Fruit fly (Drosophila melanogaster): ENCODE data around the gene Rpn3.
A peak's percentile ranks its signal among the peaks of the same experiment; 100 is the strongest.

The Rpn3 gene

DNA sequence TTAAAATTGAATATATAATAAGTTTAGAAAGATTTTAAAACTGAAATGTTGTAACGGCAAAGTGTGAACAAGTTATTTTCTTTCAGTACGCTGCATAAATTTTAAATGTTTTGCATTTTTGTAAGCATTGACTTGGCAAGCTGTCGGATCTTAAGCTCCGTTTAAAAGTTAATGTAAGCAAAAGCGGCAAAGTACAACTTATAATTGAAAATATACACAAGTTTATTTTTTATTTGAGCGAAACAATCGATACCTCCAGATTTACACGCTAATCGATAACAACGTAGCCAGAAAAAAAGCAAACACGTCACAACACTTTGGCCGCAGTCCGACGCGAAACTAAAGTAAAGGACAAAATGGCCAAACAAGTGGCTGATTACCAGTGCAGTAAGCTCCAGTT, 10.0 kb upstream of the Rpn3 start, which contains the start of gene Catsup (continued):
- TF ChIP-seq sim (GFP tag; IDR thresholded peaks at IDR 0.05) (no peak), CG9932 (GFP tag; IDR thresholded peaks at IDR 0.05) (no peak), CG13624 (GFP tag; optimal IDR thresholded peaks at IDR 0.05) (no peak), Taf1 (GFP tag; IDR thresholded peaks at IDR 0.05) (no peak), Usf (GFP tag; optimal IDR thresholded peaks at IDR 0.05) (no peak), Gug (GFP tag; IDR thresholded peaks at IDR 0.05) (no peak), HmgZ (tag; optimal IDR thresholded peaks at IDR 0.05) (peak; percentile 12), CG12942 (GFP tag; optimal IDR thresholded peaks at IDR 0.05) (no peak), HmgD (GFP tag; optimal IDR thresholded peaks at IDR 0.05) (no peak), CG1647 (GFP tag; optimal IDR thresholded peaks at IDR 0.05) (no peak), psq (GFP tag; optimal IDR thresholded peaks at IDR 0.05) (no peak), usp (GFP tag; optimal IDR thresholded peaks at IDR 0.05) (no peak), NC2β (GFP tag; optimal IDR thresholded peaks at IDR 0.05) (no peak), CG6175 (GFP tag; IDR thresholded peaks at IDR 0.05) (no peak), Sry-δ (GFP tag; optimal IDR thresholded peaks at IDR 0.05) (peak; percentile 61), CG10565 (GFP tag; optimal IDR thresholded peaks at IDR 0.05) (no peak), CG12236 (GFP tag; optimal IDR thresholded peaks at IDR 0.05) (no peak), CG3281 (GFP tag; optimal IDR thresholded peaks at IDR 0.05) (no peak), CG31224 (GFP tag; IDR thresholded peaks at IDR 0.05) (no peak), Awh (GFP tag; IDR thresholded peaks at IDR 0.05) (no peak), yki (optimal IDR thresholded peaks at IDR 0.05) (no peak), CG7963 (GFP tag; IDR thresholded peaks at IDR 0.05; ENCODE audit: partially characterized antibody) (peak; percentile 62; the same call in 2 of the 3 replicates), al (GFP tag; IDR thresholded peaks at IDR 0.05) (no peak), Tbp (GFP tag; optimal IDR thresholded peaks at IDR 0.05) (no peak), CG1792 (GFP tag; optimal IDR thresholded peaks at IDR 0.05) (no peak), emc (GFP tag; optimal IDR thresholded peaks at IDR 0.05) (no peak), C15 (GFP tag; IDR thresholded peaks at IDR 0.05) (no peak), ind (GFP tag; optimal IDR thresholded peaks at IDR 0.05) (no peak), CG4730 (GFP tag; IDR thresholded peaks at IDR 0.05) (no peak), Sin3A (optimal IDR thresholded peaks at IDR 0.05) (peak; percentile 20), YL-1 (GFP tag; optimal IDR thresholded peaks at IDR 0.05) (peak; percentile 52), NC2α (GFP tag; optimal IDR thresholded peaks at IDR 0.05) (no peak), klu (GFP tag; IDR thresholded peaks at IDR 0.05) (no peak), slp2 (GFP tag; optimal IDR thresholded peaks at IDR 0.05) (no peak), mam (GFP tag; optimal IDR thresholded peaks at IDR 0.05) (no peak), ftz-f1 (GFP tag; optimal IDR thresholded peaks at IDR 0.05) (no peak), hb (GFP tag; IDR thresholded peaks at IDR 0.05; ENCODE audit: partially characterized antibody) (peak; percentile 58; the same call in 1 of the 3 replicates), tna (GFP tag; IDR thresholded peaks at IDR 0.05; ENCODE audit: partially characterized antibody) (peak; percentile 64), Antp (GFP tag; optimal IDR thresholded peaks at IDR 0.05) (no peak), z (GFP tag; IDR thresholded peaks at IDR 0.05) (no peak), CG11085 (GFP tag; IDR thresholded peaks at IDR 0.05) (no peak), Doc3 (GFP tag; IDR thresholded peaks at IDR 0.05; ENCODE audit: partially characterized antibody) (peak; percentile 78), dmrt11E (tag; optimal IDR thresholded peaks at IDR 0.05) (no peak), Dref (GFP tag; IDR thresholded peaks at IDR 0.05) (peak; percentile 69), HLH4C (GFP tag; IDR thresholded peaks at IDR 0.05; ENCODE audit: partially characterized antibody) (peak; percentile 77), D19A (tag; optimal IDR thresholded peaks at IDR 0.05) (no peak), CG42726 (GFP tag; IDR thresholded peaks at IDR 0.05; ENCODE audit: partially characterized antibody) (no peak), bowl (GFP tag; IDR thresholded peaks at IDR 0.05) (no peak), CG6765 (GFP tag; optimal IDR thresholded peaks at IDR 0.05) (no peak), fu2 (GFP tag; optimal IDR thresholded peaks at IDR 0.05) (no peak), CG10267 (tag; optimal IDR thresholded peaks at IDR 0.05) (peak; percentile 33), dan (GFP tag; IDR thresholded peaks at IDR 0.05) (no peak), CG9215 (GFP tag; IDR thresholded peaks at IDR 0.05) (no peak), tap (tag; optimal IDR thresholded peaks at IDR 0.05) (no peak)
